Fruit fly (Drosophila melanogaster): ENCODE results near the gene Rel.

The Rel gene

dm6 chr3R:9033619-9034401, 14.0 kb downstream of the Rel start (continued):
- TF ChIP-seq Atf6 (GFP tag; IDR thresholded peaks at IDR 0.05) (peak; percentile 69), CG3838 (GFP tag; optimal IDR thresholded peaks at IDR 0.05) (peak; percentile 39), CG11504 (tag; optimal IDR thresholded peaks at IDR 0.05) (peak; percentile 88), klu (GFP tag; IDR thresholded peaks at IDR 0.05) (peak; percentile 48; the same call in 1 of the 2 replicates), Trl (optimal IDR thresholded peaks at IDR 0.05) (peak; percentile 94 to 97), Trl (GFP tag; optimal IDR thresholded peaks at IDR 0.05) (peak; percentile 47), Dad (GFP tag; optimal IDR thresholded peaks at IDR 0.05) (peak; percentile 47), CG17829 (tag; optimal IDR thresholded peaks at IDR 0.05) (peak; percentile 92), ap (GFP tag; IDR thresholded peaks at IDR 0.05) (no peak), ATbp (GFP tag; optimal IDR thresholded peaks at IDR 0.05) (peak; percentile 59), Vsx1 (GFP tag; optimal IDR thresholded peaks at IDR 0.05) (peak; percentile 74), inv (GFP tag; IDR thresholded peaks at IDR 0.05; ENCODE audit: partially characterized antibody) (no peak), caup (GFP tag; optimal IDR thresholded peaks at IDR 0.05; ENCODE audit: severe bottlenecking) (peak; percentile 83), D19B (GFP tag; optimal IDR thresholded peaks at IDR 0.05) (peak; percentile 64), Gsc (GFP tag; IDR thresholded peaks at IDR 0.05) (no peak), CG4282 (GFP tag; optimal IDR thresholded peaks at IDR 0.05) (no peak), croc (GFP tag; conservative IDR thresholded peaks at IDR 0.05) (peak; percentile 48; the same call in 2 of the 3 replicates), Lim3 (GFP tag; IDR thresholded peaks at IDR 0.05) (no peak), CG17328 (GFP tag; IDR thresholded peaks at IDR 0.05) (peak; percentile 36), slp2 (GFP tag; optimal IDR thresholded peaks at IDR 0.05) (no peak), Ets65A (GFP tag) (no peak), her (GFP tag; optimal IDR thresholded peaks at IDR 0.05) (peak; percentile 41), grau (tag; optimal IDR thresholded peaks at IDR 0.05) (peak; percentile 90), CG10321 (GFP tag; IDR thresholded peaks at IDR 0.05) (no peak), rib (GFP tag; IDR thresholded peaks at IDR 0.05) (peak; percentile 29; the same call in 1 of the 2 replicates), HLHmδ (GFP tag; optimal IDR thresholded peaks at IDR 0.05) (peak; percentile 40), ken (GFP tag; IDR thresholded peaks at IDR 0.05) (peak; percentile 40; the same call in 1 of the 3 replicates), CG7357 (GFP tag; IDR thresholded peaks at IDR 0.05) (no peak), lmd (GFP tag; IDR thresholded peaks at IDR 0.05) (peak; percentile 68), Dll (GFP tag; IDR thresholded peaks at IDR 0.05; ENCODE audit: partially characterized antibody) (no peak), salm (tag; optimal IDR thresholded peaks at IDR 0.05) (peak; percentile 79), GATAe (GFP tag; conservative IDR thresholded peaks at IDR 0.05) (no peak), CG10462 (GFP tag; optimal IDR thresholded peaks at IDR 0.05) (peak; percentile 43), Jarid2 (GFP tag; optimal IDR thresholded peaks at IDR 0.05) (peak; percentile 92), dm (GFP tag; optimal IDR thresholded peaks at IDR 0.05) (no peak), CG16813 (GFP tag; IDR thresholded peaks at IDR 0.05; ENCODE audit: partially characterized antibody) (no peak), zfh2 (GFP tag; optimal IDR thresholded peaks at IDR 0.05) (peak; percentile 36), grn (GFP tag; optimal IDR thresholded peaks at IDR 0.05) (peak; percentile 14), Adf1 (GFP tag; IDR thresholded peaks at IDR 0.05) (peak; percentile 76), pros (GFP tag; optimal IDR thresholded peaks at IDR 0.05) (peak; percentile 88), CG15696 (tag; optimal IDR thresholded peaks at IDR 0.05) (peak; percentile 80), pho (GFP tag; optimal IDR thresholded peaks at IDR 0.05) (peak; percentile 33), CG7556 (GFP tag; optimal IDR thresholded peaks at IDR 0.05) (peak; percentile 94), gcm (GFP tag; optimal IDR thresholded peaks at IDR 0.05) (peak; percentile 86), CG13123 (GFP tag; optimal IDR thresholded peaks at IDR 0.05) (peak; percentile 60), Kr (GFP tag; optimal IDR thresholded peaks at IDR 0.05) (peak; percentile 50), ranshi (GFP tag; IDR thresholded peaks at IDR 0.05) (no peak; the same call in 1 of the 2 replicates), Stat92E (GFP tag; optimal IDR thresholded peaks at IDR 0.05) (peak in 1 of 3 experiments; percentile 83), CG9727 (GFP tag; optimal IDR thresholded peaks at IDR 0.05) (peak; percentile 84), chm (GFP tag; IDR thresholded peaks at IDR 0.05) (peak; percentile 84)
